Fruit fly (Drosophila melanogaster): ENCODE measurements around the gene CG32269.

CG32269 gene

dm6 chr3L:3178530-3179096 is 30.2 kb downstream of the CG32269 start, which contains the start of the genes MnM and Girdin (continued):
- TF ChIP-seq CG14014 (GFP tag; IDR thresholded peaks at IDR 0.05) (peak; percentile 37; the same call in 1 of the 2 replicates), CG15696 (tag; optimal IDR thresholded peaks at IDR 0.05) (peak; percentile 41), gsb-n (tag; optimal IDR thresholded peaks at IDR 0.05) (peak; percentile 78), hb (GFP tag; IDR thresholded peaks at IDR 0.05; ENCODE audit: partially characterized antibody) (peak; percentile 76; the same call in 2 of the 3 replicates), aop (GFP tag; IDR thresholded peaks at IDR 0.05) (no peak), CG2678 (tag; optimal IDR thresholded peaks at IDR 0.05) (no peak), Hr39 (optimal IDR thresholded peaks at IDR 0.05) (no peak), CG7556 (GFP tag; optimal IDR thresholded peaks at IDR 0.05) (no peak), Asciz (GFP tag; optimal IDR thresholded peaks at IDR 0.05) (no peak), exex (tag; optimal IDR thresholded peaks at IDR 0.05) (no peak), dysf (GFP tag; IDR thresholded peaks at IDR 0.05) (peak; percentile 64; the same call in 2 of the 3 replicates), Antp (GFP tag; optimal IDR thresholded peaks at IDR 0.05) (peak; percentile 82), dpn (GFP tag; optimal IDR thresholded peaks at IDR 0.05) (peak; percentile 77 to 83), CG6254 (GFP tag; optimal IDR thresholded peaks at IDR 0.05) (no peak), Dref (GFP tag; IDR thresholded peaks at IDR 0.05) (peak; percentile 68), BtbVII (GFP tag; optimal IDR thresholded peaks at IDR 0.05) (no peak), lov (optimal IDR thresholded peaks at IDR 0.05) (no peak), lov (GFP tag; IDR thresholded peaks at IDR 0.05) (no peak), MTF-1 (GFP tag; optimal IDR thresholded peaks at IDR 0.05; ENCODE audit: borderline replicate concordance) (no peak), Sry-β (GFP tag; optimal IDR thresholded peaks at IDR 0.05) (peak; percentile 92), mirr (GFP tag; optimal IDR thresholded peaks at IDR 0.05) (no peak), pita (GFP tag; optimal IDR thresholded peaks at IDR 0.05) (no peak), CG2712 (tag; optimal IDR thresholded peaks at IDR 0.05) (peak; percentile 55), cato (GFP tag; optimal IDR thresholded peaks at IDR 0.05; ENCODE audit: borderline replicate concordance) (no peak), CG10147 (GFP tag; optimal IDR thresholded peaks at IDR 0.05) (no peak), caup (GFP tag; optimal IDR thresholded peaks at IDR 0.05; ENCODE audit: severe bottlenecking) (no peak), z (GFP tag; IDR thresholded peaks at IDR 0.05) (no peak), CG5953 (GFP tag; IDR thresholded peaks at IDR 0.05) (no peak), Atf3 (GFP tag; optimal IDR thresholded peaks at IDR 0.05) (peak; percentile 54), Deaf1 (tag; optimal IDR thresholded peaks at IDR 0.05) (no peak), ham (GFP tag; IDR thresholded peaks at IDR 0.05) (no peak), CG31224 (GFP tag; IDR thresholded peaks at IDR 0.05) (no peak), Scr (GFP tag; IDR thresholded peaks at IDR 0.05; ENCODE audit: partially characterized antibody) (peak; percentile 92), Hmr (GFP tag; optimal IDR thresholded peaks at IDR 0.05) (peak; percentile 59), HmgD (GFP tag; optimal IDR thresholded peaks at IDR 0.05) (peak; percentile 95), H15 (GFP tag; IDR thresholded peaks at IDR 0.05) (no peak), seq (GFP tag; IDR thresholded peaks at IDR 0.05) (no peak), CG9609 (GFP tag; optimal IDR thresholded peaks at IDR 0.05) (peak; percentile 79), fu2 (GFP tag; optimal IDR thresholded peaks at IDR 0.05) (peak; percentile 82), Drgx (GFP tag; IDR thresholded peaks at IDR 0.05) (no peak), pfk (GFP tag; optimal IDR thresholded peaks at IDR 0.05) (no peak), Dfd (GFP tag; optimal IDR thresholded peaks at IDR 0.05) (no peak), fru (optimal IDR thresholded peaks at IDR 0.05) (no peak), slp2 (GFP tag; optimal IDR thresholded peaks at IDR 0.05) (peak; percentile 51), CG1024 (GFP tag; IDR thresholded peaks at IDR 0.05) (no peak), MESR4 (GFP tag; optimal IDR thresholded peaks at IDR 0.05) (peak; percentile 63), sens-2 (GFP tag; IDR thresholded peaks at IDR 0.05) (no peak), CG10462 (GFP tag; optimal IDR thresholded peaks at IDR 0.05) (peak; percentile 55), CG18476 (GFP tag; optimal IDR thresholded peaks at IDR 0.05) (no peak), CG14050 (GFP tag; IDR thresholded peaks at IDR 0.05) (no peak), Jarid2 (GFP tag; optimal IDR thresholded peaks at IDR 0.05) (no peak)
